Fruit fly (Drosophila melanogaster): ENCODE measurements around the gene pins.

DNA sequence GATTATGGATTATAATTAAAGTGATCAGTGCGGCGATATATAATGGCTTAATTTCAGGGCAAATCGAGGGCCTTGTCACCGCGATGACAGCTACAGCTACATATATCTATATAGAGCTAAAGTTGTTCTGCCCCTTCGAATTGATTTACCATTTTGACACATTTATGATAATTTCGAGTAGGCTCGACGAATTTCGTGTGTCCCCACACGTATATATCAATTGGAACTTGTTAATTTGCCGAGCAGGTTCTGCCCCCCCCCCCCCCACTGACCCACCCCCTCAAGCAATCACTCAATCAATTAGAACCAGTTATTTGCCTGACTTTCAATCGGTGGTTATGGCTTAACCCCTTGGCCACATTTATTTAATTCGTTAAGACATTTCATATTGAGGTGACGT is 3.2 kb upstream of the pins start:
- no peak for TF ChIP-seq h (GFP tag; optimal IDR thresholded peaks at IDR 0.05)
- TF ChIP-seq dsf (GFP tag; optimal IDR thresholded peaks at IDR 0.05; ENCODE audit: borderline replicate concordance): no peak
- TF ChIP-seq Sp1 (GFP tag; optimal IDR thresholded peaks at IDR 0.05): no peak
